Worm (Caenorhabditis elegans) whole organism, late embryonic: ENCODE measurements around the gene C35D6.4.

ENCODE experiments used
- C08G9.2 ChIP-seq: sonication (generic microtip); optimal IDR thresholded peaks from 2 replicates; lab custom pipeline; 2016; ENCODE audit warnings: mild to moderate bottlenecking, missing genetic modification characterization, moderate library complexity, missing compliant biosample characterization
- C38D4.7 ChIP-seq: fragments of 200-800 bp; sonication (Bioruptor generic); optimal IDR thresholded peaks from 2 replicates; lab custom pipeline; 2018; ENCODE audit warnings: mild to moderate bottlenecking, missing genetic modification characterization, moderate library complexity, missing compliant biosample characterization
- F13H6.1 ChIP-seq: sonication (generic microtip); optimal IDR thresholded peaks from 2 replicates; lab custom pipeline; 2016; ENCODE audit warnings: missing genetic modification characterization, missing compliant biosample characterization
- K02D7.2 ChIP-seq: sonication (generic microtip); optimal IDR thresholded peaks from 2 replicates; lab custom pipeline; 2017; ENCODE audit warnings: mild to moderate bottlenecking, missing genetic modification characterization, missing compliant biosample characterization
- K09A11.1 ChIP-seq: sonication (generic microtip); optimal IDR thresholded peaks from 2 replicates; lab custom pipeline; 2017; ENCODE audit warnings: antibody characterized with exemption, mild to moderate bottlenecking, missing genetic modification characterization, missing compliant biosample characterization; ENCODE audit not compliant: insufficient read depth
- T23F11.4 ChIP-seq: fragments of 200-800 bp; sonication (Bioruptor generic); optimal IDR thresholded peaks from 2 replicates; lab custom pipeline; 2018; ENCODE audit warnings: mild to moderate bottlenecking, missing genetic modification characterization, missing compliant biosample characterization
- Y22D7AL.16 ChIP-seq: sonication (generic microtip); optimal IDR thresholded peaks from 2 replicates; lab custom pipeline; 2016; ENCODE audit warnings: missing genetic modification characterization, missing compliant biosample characterization
- ahr-1 ChIP-seq: sonication (generic microtip); optimal IDR thresholded peaks from 2 replicates; lab custom pipeline; 2016; ENCODE audit warnings: missing genetic modification characterization, missing compliant biosample characterization
- ceh-14 ChIP-seq: sonication (generic microtip); optimal IDR thresholded peaks from 2 replicates; lab custom pipeline; 2016; ENCODE audit warnings: missing genotype, missing genetic modification characterization, missing compliant biosample characterization
- ceh-18 ChIP-seq: sonication (generic microtip); optimal IDR thresholded peaks from 2 replicates; lab custom pipeline; 2016; ENCODE audit warnings: missing genetic modification characterization, missing compliant biosample characterization
- ceh-2 ChIP-seq: sonication (generic microtip); optimal IDR thresholded peaks from 2 replicates; lab custom pipeline; 2016; ENCODE audit warnings: missing genotype, missing genetic modification characterization, missing compliant biosample characterization
- ceh-22 ChIP-seq: sonication (generic microtip); optimal IDR thresholded peaks from 2 replicates; lab custom pipeline; 2017; ENCODE audit warnings: missing biosample characterization, missing genetic modification characterization
- ceh-31 ChIP-seq: sonication (generic microtip); optimal IDR thresholded peaks from 2 replicates; lab custom pipeline; 2016; ENCODE audit warnings: missing genetic modification characterization, missing compliant biosample characterization
- ceh-34 ChIP-seq: sonication (generic microtip); optimal IDR thresholded peaks from 2 replicates; lab custom pipeline; 2016; ENCODE audit warnings: mild to moderate bottlenecking, missing genetic modification characterization, missing compliant biosample characterization
- ceh-48 ChIP-seq: sonication (generic microtip); optimal IDR thresholded peaks from 2 replicates; lab custom pipeline; 2016; ENCODE audit warnings: missing genetic modification characterization, inconsistent platforms, missing compliant biosample characterization
- ceh-6 ChIP-seq: fragments of 200-800 bp; sonication (Bioruptor generic); optimal IDR thresholded peaks from 2 replicates; lab custom pipeline; 2018; ENCODE audit warnings: mild to moderate bottlenecking, missing genetic modification characterization, missing compliant biosample characterization
- ceh-9 ChIP-seq: sonication (generic microtip); optimal IDR thresholded peaks from 2 replicates; lab custom pipeline; 2016; ENCODE audit warnings: mild to moderate bottlenecking, missing genetic modification characterization, inconsistent platforms, missing compliant biosample characterization
- che-1 ChIP-seq: sonication (generic microtip); optimal IDR thresholded peaks from 2 replicates; lab custom pipeline; 2016; ENCODE audit warnings: mild to moderate bottlenecking, missing genetic modification characterization, missing compliant biosample characterization
- dmd-4 ChIP-seq: sonication (generic microtip); optimal IDR thresholded peaks from 2 replicates; lab custom pipeline; 2016; ENCODE audit warnings: borderline replicate concordance, missing genetic modification characterization, missing compliant biosample characterization
- dve-1 ChIP-seq: sonication (generic microtip); optimal IDR thresholded peaks from 2 replicates; lab custom pipeline; 2017; ENCODE audit warnings: antibody characterized with exemption, mild to moderate bottlenecking, missing genetic modification characterization, missing compliant biosample characterization
- elt-2 ChIP-seq: sonication (generic microtip); optimal IDR thresholded peaks from 2 replicates; lab custom pipeline; 2016; ENCODE audit warnings: missing genetic modification reagents, missing genetic modification characterization, missing compliant biosample characterization
- ets-4 ChIP-seq: sonication (generic microtip); optimal IDR thresholded peaks from 2 replicates; lab custom pipeline; 2016; ENCODE audit warnings: missing genetic modification characterization, missing compliant biosample characterization
- eyg-1 ChIP-seq: sonication (generic microtip); optimal IDR thresholded peaks from 2 replicates; lab custom pipeline; 2016; ENCODE audit warnings: missing genotype, missing genetic modification characterization, missing compliant biosample characterization
- fax-1 ChIP-seq: sonication (generic microtip); optimal IDR thresholded peaks from 2 replicates; lab custom pipeline; 2016; ENCODE audit warnings: missing genotype, missing genetic modification characterization, missing compliant biosample characterization
- fkh-10 ChIP-seq: fragments of 150-350 bp; optimal IDR thresholded peaks from 2 replicates; lab custom pipeline; 2014; ENCODE audit warnings: missing biosample characterization, missing genetic modification reagents, missing genetic modification characterization
- fkh-6 ChIP-seq: sonication (generic microtip); optimal IDR thresholded peaks from 2 replicates; lab custom pipeline; 2016; ENCODE audit warnings: missing genetic modification characterization, missing compliant biosample characterization
- gmeb-2 ChIP-seq: sonication (generic microtip); optimal IDR thresholded peaks from 2 replicates; lab custom pipeline; 2016; ENCODE audit warnings: missing genetic modification characterization, inconsistent platforms, missing compliant biosample characterization
- hlh-8 ChIP-seq: sonication (generic microtip); optimal IDR thresholded peaks from 2 replicates; lab custom pipeline; 2016; ENCODE audit warnings: missing genotype, missing genetic modification characterization, missing compliant biosample characterization
- lim-6 ChIP-seq: sonication (generic microtip); optimal IDR thresholded peaks from 2 replicates; lab custom pipeline; 2016; ENCODE audit warnings: missing genetic modification characterization, missing compliant biosample characterization
- lin-11 ChIP-seq: fragments of 200-800 bp; sonication (Bioruptor generic); optimal IDR thresholded peaks from 2 replicates; lab custom pipeline; 2018; ENCODE audit warnings: mild to moderate bottlenecking, missing genetic modification characterization, missing compliant biosample characterization
- madf-2 ChIP-seq: sonication (generic microtip); optimal IDR thresholded peaks from 2 replicates; lab custom pipeline; 2017; ENCODE audit warnings: missing genetic modification characterization, missing compliant biosample characterization
- mec-3 ChIP-seq: sonication (generic microtip); optimal IDR thresholded peaks from 2 replicates; lab custom pipeline; 2016; ENCODE audit warnings: borderline replicate concordance, missing genetic modification characterization, missing compliant biosample characterization
- nfya-1 ChIP-seq: sonication (generic microtip); optimal IDR thresholded peaks from 2 replicates; lab custom pipeline; 2017; ENCODE audit warnings: missing genetic modification characterization, mild to moderate bottlenecking, missing compliant biosample characterization, antibody characterized with exemption, moderate library complexity
- nhr-11 ChIP-seq: fragments of 150-350 bp; optimal IDR thresholded peaks from 2 replicates; lab custom pipeline; 2014; ENCODE audit warnings: missing biosample characterization, missing genetic modification characterization
- nhr-232 ChIP-seq: sonication (generic microtip); optimal IDR thresholded peaks from 2 replicates; lab custom pipeline; 2016; ENCODE audit warnings: missing genetic modification characterization, missing compliant biosample characterization
- npax-4 ChIP-seq: sonication (generic microtip); optimal IDR thresholded peaks from 2 replicates; lab custom pipeline; 2016; ENCODE audit warnings: missing genetic modification characterization, missing compliant biosample characterization
- odd-2 ChIP-seq: sonication (generic microtip); optimal IDR thresholded peaks from 2 replicates; lab custom pipeline; 2017; ENCODE audit warnings: antibody characterized with exemption, mild to moderate bottlenecking, missing genetic modification characterization, missing compliant biosample characterization
- pag-3 ChIP-seq: sonication (generic microtip); optimal IDR thresholded peaks from 2 replicates; lab custom pipeline; 2016; ENCODE audit warnings: missing compliant biosample characterization, missing genetic modification characterization, borderline replicate concordance
- pat-9 ChIP-seq: fragments of 200-800 bp; sonication (Bioruptor generic); optimal IDR thresholded peaks from 2 replicates; lab custom pipeline; 2018; ENCODE audit warnings: mild to moderate bottlenecking, missing genetic modification characterization, moderate library complexity, missing compliant biosample characterization
- pax-1 ChIP-seq: fragments of 150-350 bp; optimal IDR thresholded peaks from 2 replicates; lab custom pipeline; 2014; ENCODE audit warnings: missing biosample characterization, missing genetic modification characterization
- pha-2 ChIP-seq: sonication (generic microtip); optimal IDR thresholded peaks from 2 replicates; lab custom pipeline; 2017; ENCODE audit warnings: mild to moderate bottlenecking, missing genetic modification characterization, missing compliant biosample characterization
- pha-4 ChIP-seq: fragments of 150-350 bp; optimal IDR thresholded peaks from 2 replicates; lab custom pipeline; 2018; ENCODE audit warnings: missing biosample characterization, missing genetic modification reagents, missing genetic modification characterization
- ref-2 ChIP-seq: sonication (generic microtip); optimal IDR thresholded peaks from 2 replicates; lab custom pipeline; 2016; ENCODE audit warnings: missing genetic modification characterization, missing compliant biosample characterization
- rnt-1 ChIP-seq: sonication (generic microtip); optimal IDR thresholded peaks from 2 replicates; lab custom pipeline; 2016; ENCODE audit warnings: missing genetic modification characterization, missing compliant biosample characterization
- sdc-2 ChIP-seq: sonication (generic microtip); optimal IDR thresholded peaks from 2 replicates; lab custom pipeline; 2016; ENCODE audit warnings: missing genotype, missing genetic modification characterization, missing compliant biosample characterization
- sox-2 ChIP-seq: fragments of 200-800 bp; sonication (Bioruptor generic); IDR thresholded peaks from 2 replicates; pipeline ENCODE4 v1.3.6; 2022; ENCODE audit warnings: missing genetic modification reagents, missing genetic modification characterization, missing compliant biosample characterization
- sox-4 ChIP-seq: sonication (generic microtip); optimal IDR thresholded peaks from 2 replicates; lab custom pipeline; 2017; ENCODE audit warnings: mild to moderate bottlenecking, missing genetic modification characterization, inconsistent platforms, missing compliant biosample characterization
- syd-9 ChIP-seq: sonication (generic microtip); optimal IDR thresholded peaks from 2 replicates; lab custom pipeline; 2016; ENCODE audit warnings: mild to moderate bottlenecking, missing genetic modification characterization, moderate library complexity, missing compliant biosample characterization
- ttx-3 ChIP-seq: sonication (generic microtip); optimal IDR thresholded peaks from 2 replicates; lab custom pipeline; 2016; ENCODE audit warnings: missing genetic modification reagents, missing genetic modification characterization, missing compliant biosample characterization
- unc-42 ChIP-seq: sonication (generic microtip); optimal IDR thresholded peaks from 2 replicates; lab custom pipeline; 2016; ENCODE audit warnings: missing genotype, missing genetic modification characterization, missing compliant biosample characterization
- unc-86 ChIP-seq: sonication (generic microtip); optimal IDR thresholded peaks from 2 replicates; lab custom pipeline; 2016; ENCODE audit warnings: missing genetic modification characterization, missing compliant biosample characterization
- ztf-16 ChIP-seq: sonication (generic microtip); optimal IDR thresholded peaks from 2 replicates; lab custom pipeline; 2017; ENCODE audit warnings: missing genetic modification characterization, missing compliant biosample characterization

The C35D6.4 gene

DNA sequence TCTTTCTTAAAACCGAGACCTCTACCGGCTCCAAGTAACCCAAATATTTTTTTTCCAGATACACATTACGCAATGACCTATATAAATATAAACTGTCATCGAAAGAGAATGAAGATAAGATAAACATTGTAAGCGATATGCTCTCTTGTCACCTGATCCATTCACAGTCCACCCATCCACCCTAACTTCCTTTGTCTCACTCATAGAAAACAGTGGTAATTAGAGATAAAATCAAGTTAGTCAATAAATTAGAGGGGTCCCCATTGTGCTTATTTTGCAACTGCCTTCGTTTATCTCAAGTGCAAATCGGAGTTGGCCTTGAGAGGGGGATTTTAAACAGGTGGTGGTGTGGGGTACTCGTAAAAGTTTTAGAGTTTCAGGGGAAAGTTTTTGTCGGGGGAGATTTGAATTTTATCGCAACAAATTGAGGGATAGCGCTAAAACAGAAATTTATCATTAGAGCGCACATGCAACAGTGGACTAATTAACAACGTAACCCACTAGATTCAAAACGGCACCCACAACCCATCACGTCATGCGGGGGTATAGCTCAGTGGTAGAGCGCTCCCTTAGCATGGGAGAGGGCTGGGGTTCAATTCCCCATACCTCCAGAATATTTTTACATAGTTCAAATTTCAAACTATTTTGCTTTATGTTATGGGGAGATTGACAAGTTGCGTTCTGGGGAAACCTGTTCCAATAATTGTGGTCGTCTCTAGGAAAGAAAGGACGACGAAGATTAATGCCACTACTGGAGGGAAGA is 47.2 kb downstream of the C35D6.4 start:
- TF ChIP-seq ceh-9 = no peak
- TF ChIP-seq C38D4.7 = peak; percentile 45
- TF ChIP-seq nhr-11 (tag; lab: Kevin White, UChicago) = no peak
- peak; percentile 54 for TF ChIP-seq pha-2 (tag; lab: Kevin White, UChicago)
- TF ChIP-seq dmd-4 (tag; lab: Kevin White, UChicago) = no peak
- TF ChIP-seq lin-11 (tag; lab: Kevin White, UChicago) = no peak
- TF ChIP-seq F13H6.1 = peak; percentile 20
- no peak for TF ChIP-seq fkh-6 (tag; lab: Kevin White, UChicago)
- TF ChIP-seq ceh-22 (tag; lab: Kevin White, UChicago) = no peak
- no peak for TF ChIP-seq ceh-31 (tag; lab: Kevin White, UChicago)
- no peak for TF ChIP-seq ceh-2
- no peak for TF ChIP-seq T23F11.4 (GFP tag; lab: Kevin White, UChicago)
- TF ChIP-seq pat-9 (tag; lab: Kevin White, UChicago) = peak; percentile 75
- TF ChIP-seq odd-2 (tag; lab: Kevin White, UChicago) = peak; percentile 0
- TF ChIP-seq ceh-18 = peak; percentile 6
- peak; percentile 35 for TF ChIP-seq ztf-16 (tag; lab: Kevin White, UChicago)
- peak; percentile 26 for TF ChIP-seq sox-4 (tag; lab: Kevin White, UChicago)
- no peak for TF ChIP-seq mec-3 (tag; lab: Kevin White, UChicago)
- TF ChIP-seq syd-9 (tag; lab: Kevin White, UChicago) = no peak
- peak; percentile 32 for TF ChIP-seq gmeb-2 (tag; lab: Kevin White, UChicago)
- TF ChIP-seq sdc-2 (tag; lab: Kevin White, UChicago) = no peak
- no peak for TF ChIP-seq hlh-8 (tag; lab: Kevin White, UChicago)
- TF ChIP-seq ets-4 (tag; lab: Kevin White, UChicago) = no peak
- TF ChIP-seq pax-1 (tag; lab: Kevin White, UChicago) = no peak
- peak; percentile 20 for TF ChIP-seq elt-2 (tag; lab: Kevin White, UChicago)
- no peak for TF ChIP-seq pha-4 (tag; lab: Kevin White, UChicago)
- TF ChIP-seq Y22D7AL.16 (tag; lab: Kevin White, UChicago) = no peak
- TF ChIP-seq ceh-14 (tag; lab: Kevin White, UChicago) = peak; percentile 52
- no peak for TF ChIP-seq ceh-48 (tag; lab: Kevin White, UChicago)
- peak; percentile 54 for TF ChIP-seq nhr-232 (tag; lab: Kevin White, UChicago)
- TF ChIP-seq ceh-34 (tag; lab: Kevin White, UChicago) = peak; percentile 19
- peak; percentile 26 for TF ChIP-seq fax-1 (tag; lab: Kevin White, UChicago)
- no peak for TF ChIP-seq dve-1 (tag; lab: Kevin White, UChicago)
- no peak for TF ChIP-seq lim-6 (tag; lab: Kevin White, UChicago)
- no peak for TF ChIP-seq ahr-1
- TF ChIP-seq npax-4 (tag; lab: Kevin White, UChicago) = peak; percentile 24
- no peak for TF ChIP-seq fkh-10 (GFP tag; lab: Kevin White, UChicago)
- TF ChIP-seq ref-2 = peak; percentile 71
- TF ChIP-seq unc-86 (tag; lab: Kevin White, UChicago) = peak; percentile 58
- TF ChIP-seq ttx-3 (tag; lab: Kevin White, UChicago) = peak; percentile 14
- peak; percentile 17 for TF ChIP-seq K02D7.2
- peak; percentile 17 for TF ChIP-seq unc-42
- peak; percentile 25 for TF ChIP-seq nfya-1 (tag; lab: Kevin White, UChicago)
- no peak for TF ChIP-seq pag-3 (tag; lab: Kevin White, UChicago)
- TF ChIP-seq madf-2 (tag; lab: Kevin White, UChicago) = peak; percentile 55
- TF ChIP-seq che-1 (tag; lab: Kevin White, UChicago) = peak; percentile 60
- TF ChIP-seq sox-2 (GFP tag; lab: Robert Waterston, UW) = no peak
- TF ChIP-seq C08G9.2 (tag; lab: Kevin White, UChicago) = peak; percentile 59
- TF ChIP-seq K09A11.1 (tag; lab: Kevin White, UChicago) = peak; percentile 8
- peak; percentile 4 for TF ChIP-seq rnt-1
- no peak for TF ChIP-seq eyg-1
- TF ChIP-seq ceh-6 (GFP tag; lab: Kevin White, UChicago) = peak; percentile 53
